Worm (Caenorhabditis elegans) whole organism, early embryonic: Measurements from ENCODE around the gene str-108.

Source experiments
- B0310.2 ChIP-seq: sonication (generic microtip); optimal IDR thresholded peaks from 2 replicates; lab custom pipeline; 2016; ENCODE audit warnings: mild to moderate bottlenecking, missing genetic modification characterization, missing compliant biosample characterization
- F13C5.2 ChIP-seq: sonication (generic microtip); optimal IDR thresholded peaks from 2 replicates; lab custom pipeline; 2017; ENCODE audit warnings: mild to moderate bottlenecking, missing genetic modification characterization, inconsistent platforms, missing compliant biosample characterization
- ama-1 ChIP-seq: fragments of 150-350 bp; optimal IDR thresholded peaks from 2 replicates; lab custom pipeline; 2014
- ceh-13 ChIP-seq: fragments of 200-800 bp; sonication (Bioruptor generic); optimal IDR thresholded peaks from 2 replicates; lab custom pipeline; 2018; ENCODE audit warnings: mild to moderate bottlenecking, missing genetic modification characterization, missing compliant biosample characterization
- ceh-36 ChIP-seq: sonication (generic microtip); optimal IDR thresholded peaks from 2 replicates; lab custom pipeline; 2016; ENCODE audit warnings: missing genetic modification characterization, inconsistent platforms, missing compliant biosample characterization
- flt-1 ChIP-seq: fragments of 200-800 bp; sonication (Bioruptor generic); IDR thresholded peaks from 2 replicates; pipeline ENCODE4 v1.3.6; 2022; ENCODE audit warnings: missing genetic modification characterization, missing compliant biosample characterization
- hmbx-1 ChIP-seq: sonication (generic microtip); optimal IDR thresholded peaks from 2 replicates; lab custom pipeline; 2016; ENCODE audit warnings: mild to moderate bottlenecking, missing genetic modification characterization, missing compliant biosample characterization
- hmg-4 ChIP-seq: fragments of 200-800 bp; sonication (Bioruptor generic); optimal IDR thresholded peaks from 2 replicates; lab custom pipeline; 2018; ENCODE audit warnings: mild to moderate bottlenecking, missing genetic modification characterization, missing compliant biosample characterization
- hnd-1 ChIP-seq: sonication (generic microtip); optimal IDR thresholded peaks from 2 replicates; lab custom pipeline; 2016; ENCODE audit warnings: missing genetic modification characterization, missing compliant biosample characterization
- tbx-11 ChIP-seq: fragments of 200-800 bp; sonication (Bioruptor generic); IDR thresholded peaks from 2 replicates; pipeline ENCODE4 v1.3.6; 2022; ENCODE audit warnings: missing genetic modification characterization, missing compliant biosample characterization
- tbx-37 ChIP-seq: fragments of 200-800 bp; sonication (Bioruptor generic); conservative IDR thresholded peaks from 2 replicates; pipeline ENCODE4 v1.3.6; 2022; ENCODE audit warnings: missing genetic modification reagents, missing genetic modification characterization, missing compliant biosample characterization
- tra-4 ChIP-seq: sonication (generic microtip); optimal IDR thresholded peaks from 2 replicates; lab custom pipeline; 2017; ENCODE audit warnings: missing genetic modification characterization, missing compliant biosample characterization

- TF ChIP-seq flt-1 (GFP tag; lab: Robert Waterston, UW) (no peak), ceh-13 (GFP tag; lab: Kevin White, UChicago) (no peak), tbx-37 (no peak), ama-1 (lab: Kevin White, UChicago) (no peak), B0310.2 (tag; lab: Kevin White, UChicago) (no peak), hmbx-1 (tag; lab: Kevin White, UChicago) (no peak), F13C5.2 (tag; lab: Kevin White, UChicago) (no peak), hnd-1 (no peak), tbx-11 (GFP tag; lab: Robert Waterston, UW) (no peak), ceh-36 (no peak), hmg-4 (GFP tag; lab: Kevin White, UChicago) (no peak), tra-4 (tag; lab: Kevin White, UChicago) (no peak)
These were observed 45.7 kb downstream of the str-108 start for ce11 chrV:16211713-16212112.
